Worm (Caenorhabditis elegans) whole organism, L1 larva: Measurements from ENCODE around the gene T28A8.2.

Source experiments
- C04F5.9 ChIP-seq: sonication (generic microtip); optimal IDR thresholded peaks from 2 replicates; lab custom pipeline; 2016; ENCODE audit warnings: missing genetic modification characterization, missing compliant biosample characterization
- C16A3.4 ChIP-seq: fragments of 150-350 bp; optimal IDR thresholded peaks from 2 replicates; lab custom pipeline; 2014; ENCODE audit warnings: missing biosample characterization, missing genetic modification characterization
- C34B4.2 ChIP-seq: sonication (generic microtip); optimal IDR thresholded peaks from 2 replicates; lab custom pipeline; 2017; ENCODE audit warnings: mild to moderate bottlenecking, missing genetic modification characterization, missing compliant biosample characterization
- Y116A8C.19 ChIP-seq: sonication (generic microtip); optimal IDR thresholded peaks from 2 replicates; lab custom pipeline; 2016; ENCODE audit warnings: missing compliant biosample characterization, missing genetic modification characterization, borderline replicate concordance
- aha-1 ChIP-seq: fragments of 150-350 bp; optimal IDR thresholded peaks from 2 replicates; lab custom pipeline; 2014; ENCODE audit warnings: missing biosample characterization, missing genetic modification characterization
- aly-2 ChIP-seq: fragments of 150-350 bp; optimal IDR thresholded peaks from 2 replicates; lab custom pipeline; 2014; ENCODE audit warnings: missing biosample characterization, missing genetic modification characterization
- blmp-1 ChIP-seq: fragments of 150-350 bp; optimal IDR thresholded peaks from 2 replicates; lab custom pipeline; 2014; ENCODE audit warnings: missing biosample characterization, missing genetic modification characterization
- ceh-88 ChIP-seq: fragments of 200-800 bp; sonication (Bioruptor generic); IDR thresholded peaks from 2 replicates; pipeline ENCODE4 v1.3.6; 2022; ENCODE audit warnings: missing genetic modification characterization, missing compliant biosample characterization
- ceh-90 ChIP-seq: sonication (generic microtip); optimal IDR thresholded peaks from 2 replicates; lab custom pipeline; 2016; ENCODE audit warnings: missing genetic modification characterization, missing compliant biosample characterization
- efl-3 ChIP-seq: fragments of 200-800 bp; sonication (Bioruptor generic); optimal IDR thresholded peaks from 2 replicates; lab custom pipeline; 2018; ENCODE audit warnings: mild to moderate bottlenecking, missing genetic modification characterization, missing compliant biosample characterization
- egl-13 ChIP-seq: sonication (generic microtip); optimal IDR thresholded peaks from 2 replicates; lab custom pipeline; 2016; ENCODE audit warnings: missing genotype, missing genetic modification reagents, missing genetic modification characterization, missing compliant biosample characterization
- egl-27 ChIP-seq, 2 experiments: fragments of 150-350 bp in 1 of 2; sonication (generic microtip); optimal IDR thresholded peaks; 3 replicates each; lab custom pipeline; 2017 to 2018; ENCODE audit warnings: missing biosample characterization in 2 of 2, missing genetic modification characterization in 2 of 2, missing genetic modification reagents in 2 of 2
- elt-2 ChIP-seq: sonication (generic microtip); optimal IDR thresholded peaks from 2 replicates; lab custom pipeline; 2016; ENCODE audit warnings: missing genetic modification characterization, mild to moderate bottlenecking, inconsistent platforms, missing compliant biosample characterization, missing genetic modification reagents
- ets-5 ChIP-seq: fragments of 200-800 bp; sonication (Bioruptor generic); IDR thresholded peaks from 2 replicates; pipeline ENCODE4 v1.3.6; 2022; ENCODE audit warnings: missing genetic modification characterization, missing compliant biosample characterization
- fkh-10 ChIP-seq: sonication (generic microtip); optimal IDR thresholded peaks from 2 replicates; lab custom pipeline; 2017; ENCODE audit warnings: missing biosample characterization, missing genetic modification reagents, missing genetic modification characterization
- fkh-4 ChIP-seq: sonication (generic microtip); optimal IDR thresholded peaks from 2 replicates; lab custom pipeline; 2016; ENCODE audit warnings: missing compliant biosample characterization, missing genetic modification characterization, borderline replicate concordance
- fkh-8 ChIP-seq: sonication (generic microtip); optimal IDR thresholded peaks from 2 replicates; lab custom pipeline; 2016; ENCODE audit warnings: mild to moderate bottlenecking, missing genetic modification characterization, missing compliant biosample characterization
- grh-1 ChIP-seq: fragments of 200-800 bp; sonication (Bioruptor generic); IDR thresholded peaks from 2 replicates; pipeline ENCODE4 v1.3.6; 2022; ENCODE audit warnings: missing genetic modification reagents, missing genetic modification characterization, missing compliant biosample characterization
- hlh-17 ChIP-seq: fragments of 200-800 bp; sonication (Bioruptor generic); optimal IDR thresholded peaks from 2 replicates; lab custom pipeline; 2018; ENCODE audit warnings: missing genetic modification characterization, mild to moderate bottlenecking, missing compliant biosample characterization, moderate library complexity, borderline replicate concordance
- hpl-2 ChIP-seq: fragments of 150-350 bp; optimal IDR thresholded peaks from 2 replicates; lab custom pipeline; 2014; ENCODE audit warnings: missing biosample characterization, missing genetic modification reagents, missing genetic modification characterization
- jun-1 ChIP-seq: fragments of 150-350 bp; optimal IDR thresholded peaks from 2 replicates; lab custom pipeline; 2014; ENCODE audit warnings: missing biosample characterization, missing genetic modification reagents, missing genetic modification characterization
- lin-13 ChIP-seq: fragments of 150-350 bp; optimal IDR thresholded peaks from 2 replicates; lab custom pipeline; 2014; ENCODE audit warnings: missing biosample characterization, missing genetic modification reagents, missing genetic modification characterization
- lin-14 ChIP-seq: fragments of 200-800 bp; sonication (Bioruptor generic); optimal IDR thresholded peaks from 2 replicates; lab custom pipeline; 2018; ENCODE audit warnings: mild to moderate bottlenecking, missing genetic modification characterization, moderate library complexity, missing compliant biosample characterization
- lin-35 ChIP-seq, 2 experiments: fragments of 150-350 bp; optimal IDR thresholded peaks; 2 replicates each; lab custom pipeline; 2014; ENCODE audit warnings: missing biosample characterization in 2 of 2, missing genetic modification characterization in 2 of 2, missing genetic modification reagents in 2 of 2
- lin-39 ChIP-seq: fragments of 150-350 bp; optimal IDR thresholded peaks from 2 replicates; lab custom pipeline; 2014; ENCODE audit warnings: missing biosample characterization, missing genetic modification reagents, missing genetic modification characterization
- mab-9 ChIP-seq: fragments of 200-800 bp; sonication (Bioruptor generic); IDR thresholded peaks from 2 replicates; pipeline ENCODE4 v1.3.6; 2022; ENCODE audit warnings: missing genetic modification reagents, missing genetic modification characterization, missing compliant biosample characterization
- mdl-1 ChIP-seq, 2 experiments: fragments of 150-350 bp; optimal IDR thresholded peaks; 2 replicates each; lab custom pipeline; 2014 to 2017; ENCODE audit warnings: missing biosample characterization in 2 of 2, missing genetic modification characterization in 2 of 2, inconsistent platforms in 1 of 2
- mep-1 ChIP-seq: fragments of 150-350 bp; optimal IDR thresholded peaks from 2 replicates; lab custom pipeline; 2014; ENCODE audit warnings: missing biosample characterization, missing genetic modification characterization
- nhr-11 ChIP-seq: fragments of 150-350 bp; optimal IDR thresholded peaks from 2 replicates; lab custom pipeline; 2014; ENCODE audit warnings: missing biosample characterization, missing genetic modification characterization
- nhr-12 ChIP-seq: sonication (generic microtip); optimal IDR thresholded peaks from 2 replicates; lab custom pipeline; 2017; ENCODE audit warnings: missing biosample characterization, missing genetic modification characterization
- nhr-19 ChIP-seq: fragments of 200-800 bp; sonication (Bioruptor generic); conservative IDR thresholded peaks from 2 replicates; pipeline ENCODE4 v1.3.6; 2022; ENCODE audit warnings: missing genetic modification characterization, missing compliant biosample characterization
- nhr-20 ChIP-seq: sonication (generic microtip); optimal IDR thresholded peaks from 2 replicates; lab custom pipeline; 2016; ENCODE audit warnings: mild to moderate bottlenecking, missing genetic modification characterization, missing compliant biosample characterization
- nhr-237 ChIP-seq: fragments of 150-350 bp; optimal IDR thresholded peaks from 2 replicates; lab custom pipeline; 2014; ENCODE audit warnings: missing biosample characterization, missing genetic modification characterization
- nhr-71 ChIP-seq: sonication (generic microtip); optimal IDR thresholded peaks from 2 replicates; lab custom pipeline; 2016; ENCODE audit warnings: mild to moderate bottlenecking, missing genetic modification characterization, moderate library complexity, missing compliant biosample characterization
- nhr-85 ChIP-seq: sonication (generic microtip); peaks from one replicate; lab custom pipeline; 2016; ENCODE audit warnings: missing genetic modification characterization, inconsistent platforms, missing compliant biosample characterization
- pag-3 ChIP-seq: sonication (generic microtip); optimal IDR thresholded peaks from 2 replicates; lab custom pipeline; 2017; ENCODE audit warnings: missing genetic modification characterization, mild to moderate bottlenecking, missing compliant biosample characterization, antibody characterized with exemption, borderline replicate concordance; ENCODE audit not compliant: insufficient read depth
- pax-3 ChIP-seq: fragments of 200-800 bp; sonication (Bioruptor generic); optimal IDR thresholded peaks from 2 replicates; lab custom pipeline; 2018; ENCODE audit warnings: mild to moderate bottlenecking, missing genetic modification characterization, moderate library complexity, missing compliant biosample characterization
- skn-1 ChIP-seq: fragments of 150-350 bp; optimal IDR thresholded peaks from 2 replicates; lab custom pipeline; 2014; ENCODE audit warnings: missing biosample characterization, missing genetic modification characterization
- snpc-4 ChIP-seq: fragments of 150-350 bp; optimal IDR thresholded peaks from 2 replicates; lab custom pipeline; 2014; ENCODE audit warnings: missing biosample characterization, missing genetic modification characterization
- snu-23 ChIP-seq: sonication (generic microtip); optimal IDR thresholded peaks from 2 replicates; lab custom pipeline; 2016; ENCODE audit warnings: missing genetic modification characterization, missing compliant biosample characterization
- sox-4 ChIP-seq: sonication (generic microtip); optimal IDR thresholded peaks from 2 replicates; lab custom pipeline; 2016; ENCODE audit warnings: missing genetic modification characterization, missing compliant biosample characterization
- sup-37 ChIP-seq: fragments of 200-800 bp; sonication (Bioruptor generic); optimal IDR thresholded peaks from 2 replicates; lab custom pipeline; 2018; ENCODE audit warnings: mild to moderate bottlenecking, missing genetic modification characterization, missing compliant biosample characterization
- tbx-2 ChIP-seq: sonication (generic microtip); optimal IDR thresholded peaks from 2 replicates; lab custom pipeline; 2016; ENCODE audit warnings: missing genetic modification characterization, missing compliant biosample characterization
- tlp-1 ChIP-seq: fragments of 150-350 bp; optimal IDR thresholded peaks from 2 replicates; lab custom pipeline; 2014; ENCODE audit warnings: missing biosample characterization, missing genetic modification characterization
- unc-62 ChIP-seq: fragments of 150-350 bp; optimal IDR thresholded peaks from 2 replicates; lab custom pipeline; 2014; ENCODE audit warnings: missing biosample characterization, missing genetic modification reagents, missing genetic modification characterization
- unc-98 ChIP-seq: fragments of 200-800 bp; sonication (Bioruptor generic); IDR thresholded peaks from 2 replicates; pipeline ENCODE4 v1.3.6; 2022; ENCODE audit warnings: missing genetic modification characterization, missing compliant biosample characterization
- zag-1 ChIP-seq: fragments of 150-350 bp; optimal IDR thresholded peaks from 2 replicates; lab custom pipeline; 2014; ENCODE audit warnings: missing biosample characterization, missing genetic modification characterization
- ztf-11 ChIP-seq, 2 experiments: sonication (generic microtip); optimal IDR thresholded peaks; 2 replicates each; lab custom pipeline; 2016 to 2017; ENCODE audit warnings: missing genetic modification characterization in 2 of 2, missing biosample characterization in 1 of 2, missing compliant biosample characterization in 1 of 2

Gene T28A8.2

DNA sequence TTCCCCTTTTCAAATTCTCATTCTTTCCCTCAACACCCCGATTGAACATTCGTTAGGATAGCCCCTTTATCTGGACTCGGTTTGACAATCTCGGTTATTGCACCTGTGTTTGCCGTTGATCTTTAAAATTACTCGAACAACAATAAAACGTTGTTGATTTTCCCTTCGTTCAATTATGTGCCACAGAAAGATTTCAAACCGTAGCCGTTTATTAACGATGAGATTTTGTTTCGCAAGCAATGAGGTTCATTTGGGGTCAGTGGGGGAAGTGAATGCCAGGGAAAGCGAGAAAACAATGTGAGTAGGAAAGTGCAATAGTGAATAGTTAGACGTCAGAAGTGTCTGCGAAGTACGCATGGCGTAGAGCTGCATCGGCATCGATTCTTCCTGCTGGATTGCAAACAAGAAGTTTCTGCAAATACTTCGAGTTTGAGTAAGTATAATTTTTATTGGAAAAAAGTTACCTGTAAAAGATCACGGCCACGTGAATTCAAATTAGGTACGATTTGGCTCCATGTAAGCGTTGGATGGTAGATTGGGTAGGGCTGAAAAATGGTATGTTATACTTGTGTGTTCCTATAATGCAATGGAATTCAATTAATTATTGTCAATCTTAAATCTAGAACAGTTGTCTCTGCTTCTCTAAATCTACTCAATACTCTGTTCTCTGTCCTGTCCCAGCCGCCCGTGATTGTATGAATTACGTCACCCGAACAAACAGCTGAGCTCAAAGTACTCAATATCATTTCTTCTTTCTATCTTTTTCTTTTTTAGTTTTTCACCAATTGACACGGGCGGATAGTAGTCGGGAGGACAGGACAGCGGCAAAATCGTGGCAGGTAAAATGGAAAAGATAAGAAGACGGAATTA lies 30.7 kb downstream of the T28A8.2 start, which contains the start of gene kel-3 (continued):
- TF ChIP-seq tbx-2 (tag; lab: Kevin White, UChicago): peak; percentile 82
- TF ChIP-seq unc-98 (GFP tag; lab: Robert Waterston, UW): no peak
- peak; percentile 68 for TF ChIP-seq jun-1 (tag; lab: Kevin White, UChicago)
- TF ChIP-seq fkh-10: no peak
- 0 out of 2 replicates have a peak, but pooled peaks have one; percentile 23 for TF ChIP-seq mab-9
- no peak for TF ChIP-seq nhr-237
- TF ChIP-seq aha-1 (tag; lab: Kevin White, UChicago): no peak
- peak; percentile 49 for TF ChIP-seq nhr-11 (tag; lab: Kevin White, UChicago)
- TF ChIP-seq mdl-1 (tag; optimal IDR thresholded peaks at IDR 0.05; lab: Kevin White, UChicago): peak in 1 of 2 experiments; percentile 68
- TF ChIP-seq sox-4 (tag; lab: Kevin White, UChicago): no peak
- peak; percentile 71 for TF ChIP-seq ceh-88 (GFP tag; lab: Robert Waterston, UW)
- peak; percentile 76 for TF ChIP-seq pax-3 (tag; lab: Kevin White, UChicago)
- peak; percentile 39 for TF ChIP-seq lin-13 (GFP tag; lab: Kevin White, UChicago)
- TF ChIP-seq snu-23 (GFP tag; lab: Kevin White, UChicago): peak; percentile 75
- TF ChIP-seq pag-3: no peak
- TF ChIP-seq skn-1 (tag; lab: Kevin White, UChicago): peak; percentile 26
- TF ChIP-seq lin-35 (GFP tag; optimal IDR thresholded peaks at IDR 0.05; lab: Kevin White, UChicago): peak; percentile 17 to 66
- peak; percentile 20; the same call in 1 of the 2 replicates for TF ChIP-seq grh-1 (GFP tag; lab: Robert Waterston, UW)
- no peak for TF ChIP-seq efl-3 (GFP tag; lab: Kevin White, UChicago)
- peak; percentile 91 for TF ChIP-seq lin-14
- peak; percentile 36 for TF ChIP-seq sup-37
- TF ChIP-seq lin-39: peak; percentile 67
- peak; percentile 21 for TF ChIP-seq C34B4.2
- peak; percentile 82 for TF ChIP-seq nhr-85 (tag; lab: Kevin White, UChicago)
- no peak for TF ChIP-seq nhr-12 (tag; lab: Kevin White, UChicago)
- peak; percentile 75 for TF ChIP-seq nhr-20 (tag; lab: Kevin White, UChicago)
- TF ChIP-seq nhr-71 (tag; lab: Kevin White, UChicago): peak; percentile 91
- no peak for TF ChIP-seq unc-62
- TF ChIP-seq egl-13 (tag; lab: Kevin White, UChicago): no peak
- TF ChIP-seq hlh-17 (GFP tag; lab: Kevin White, UChicago): peak; percentile 4
- peak; percentile 66 for TF ChIP-seq elt-2
- no peak for TF ChIP-seq egl-27 (tag; optimal IDR thresholded peaks at IDR 0.05; lab: Kevin White, UChicago)
- TF ChIP-seq blmp-1 (tag; lab: Kevin White, UChicago): peak; percentile 79
- TF ChIP-seq, all 84 proteins: peak for 50

DNA sequence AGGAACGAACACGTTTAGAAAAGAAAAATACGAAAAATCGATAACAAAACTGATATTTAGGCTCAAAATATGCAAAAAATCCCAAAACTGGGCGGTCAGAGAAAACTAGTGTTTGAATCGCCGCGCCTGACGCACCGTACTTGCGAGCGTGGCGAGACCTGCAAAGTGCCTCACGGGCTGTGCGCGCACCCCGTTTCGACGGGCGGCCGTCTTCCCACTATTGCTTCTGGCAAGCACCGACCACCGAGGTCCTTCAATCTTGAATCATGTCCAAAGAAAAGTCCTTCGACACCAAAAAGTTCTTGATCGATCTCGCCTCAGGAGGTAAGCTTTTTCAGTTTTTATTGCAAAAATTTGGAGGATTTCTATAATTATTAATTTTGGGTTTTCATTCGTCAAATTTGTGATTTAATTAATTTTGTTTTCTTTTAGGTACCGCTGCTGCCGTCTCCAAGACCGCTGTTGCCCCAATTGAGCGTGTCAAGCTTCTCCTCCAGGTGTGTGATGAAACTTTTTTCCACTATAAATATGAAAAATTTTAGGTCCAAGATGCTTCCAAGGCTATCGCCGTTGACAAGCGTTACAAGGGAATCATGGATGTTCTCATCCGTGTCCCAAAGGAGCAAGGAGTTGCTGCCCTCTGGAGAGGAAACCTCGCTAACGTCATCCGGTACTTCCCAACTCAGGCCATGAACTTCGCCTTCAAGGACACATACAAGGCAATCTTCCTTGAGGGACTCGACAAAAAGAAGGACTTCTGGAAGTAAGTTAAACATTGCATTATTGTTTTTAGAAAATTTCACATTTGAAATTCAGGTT lies 32.3 kb downstream of the T28A8.2 start, which contains the start of gene ant-1.1:
Gene ant-1.1 (plus strand): TSS at position 199 of the 819 bp plus-strand sequence.
- TF ChIP-seq mep-1 (tag; lab: Kevin White, UChicago) (peak; percentile 92), sup-37 (peak; percentile 87), ztf-11 (tag; optimal IDR thresholded peaks at IDR 0.05; lab: Kevin White, UChicago) (peak in 1 of 2 experiments; percentile 87), aly-2 (tag; lab: Kevin White, UChicago) (peak; percentile 37), ceh-90 (tag; lab: Kevin White, UChicago) (peak; percentile 38), fkh-8 (tag; lab: Kevin White, UChicago) (peak; percentile 98), zag-1 (tag; lab: Kevin White, UChicago) (no peak), ets-5 (GFP tag; lab: Robert Waterston, UW) (no peak), unc-98 (GFP tag; lab: Robert Waterston, UW) (peak; percentile 67; the same call in 1 of the 2 replicates), nhr-19 (GFP tag; lab: Robert Waterston, UW) (peak; percentile 97), Y116A8C.19 (no peak), fkh-4 (tag; lab: Kevin White, UChicago) (no peak), C04F5.9 (tag; lab: Kevin White, UChicago) (peak; percentile 70), hpl-2 (GFP tag; lab: Kevin White, UChicago) (peak; percentile 2), lin-13 (GFP tag; lab: Kevin White, UChicago) (peak; percentile 96), snpc-4 (tag; lab: Kevin White, UChicago) (peak; percentile 57), pag-3 (no peak), tlp-1 (tag; lab: Kevin White, UChicago) (no peak), nhr-71 (tag; lab: Kevin White, UChicago) (peak; percentile 98), nhr-11 (tag; lab: Kevin White, UChicago) (peak; percentile 61), C16A3.4 (peak; percentile 94)
